Worm (Caenorhabditis elegans): Measurements from ENCODE around the gene spp-6.

Gene spp-6

ce11 chrX:7305520-7306186, 11.5 kb upstream of the spp-6 start, which contains the start of gene sur-5:
TSS of gene sur-5 (minus strand) at chrX:7305570.
- TF ChIP-seq F13C5.2 (tag; optimal IDR thresholded peaks at IDR 0.05) (no peak), ceh-13 (GFP tag; optimal IDR thresholded peaks at IDR 0.05) (no peak), B0310.2 (tag; optimal IDR thresholded peaks at IDR 0.05) (no peak), ama-1 (optimal IDR thresholded peaks at IDR 0.05) (no peak), ceh-36 (tag; optimal IDR thresholded peaks at IDR 0.05) (no peak), tbx-11 (GFP tag; IDR thresholded peaks at IDR 0.05) (no peak), hmg-4 (GFP tag; optimal IDR thresholded peaks at IDR 0.05) (no peak), tra-4 (tag; optimal IDR thresholded peaks at IDR 0.05) (no peak), tbx-37 (GFP tag; conservative IDR thresholded peaks at IDR 0.05) (no peak), pes-1 (GFP tag; IDR thresholded peaks at IDR 0.05) (no peak), scrt-1 (GFP tag; IDR thresholded peaks at IDR 0.05) (no peak)

ce11 chrX:7306434-7306833, 10.7 kb upstream of the spp-6 start:
- TF ChIP-seq flt-1 (GFP tag; IDR thresholded peaks at IDR 0.05): no peak
- TF ChIP-seq pes-1 (GFP tag; IDR thresholded peaks at IDR 0.05): no peak
- TF ChIP-seq hmg-4 (GFP tag; optimal IDR thresholded peaks at IDR 0.05): peak; percentile 13
- TF ChIP-seq F13C5.2 (tag; optimal IDR thresholded peaks at IDR 0.05): peak; percentile 8

- TF ChIP-seq hmbx-1 (tag; optimal IDR thresholded peaks at IDR 0.05) (no peak), scrt-1 (GFP tag; IDR thresholded peaks at IDR 0.05) (peak; percentile 8; the same call in 1 of the 2 replicates), tbx-37 (GFP tag; conservative IDR thresholded peaks at IDR 0.05) (no peak)
These were observed 7.4 kb upstream of the spp-6 start, which contains the start of the genes his-38 and his-40 for ce11 chrX:7309775-7310174. TSS of gene his-38 (minus strand) at chrX:7309875. TSS of gene his-40 (plus strand) at chrX:7310110.

ce11 chrX:7311870-7312269, 5.3 kb upstream of the spp-6 start:
- TF ChIP-seq hmbx-1 (tag; optimal IDR thresholded peaks at IDR 0.05) (no peak), hmg-4 (GFP tag; optimal IDR thresholded peaks at IDR 0.05) (no peak), ceh-36 (tag; optimal IDR thresholded peaks at IDR 0.05) (no peak), tbx-37 (GFP tag; conservative IDR thresholded peaks at IDR 0.05) (no peak), ama-1 (optimal IDR thresholded peaks at IDR 0.05) (no peak), flt-1 (GFP tag; IDR thresholded peaks at IDR 0.05) (no peak), pes-1 (GFP tag; IDR thresholded peaks at IDR 0.05) (no peak), tra-4 (tag; optimal IDR thresholded peaks at IDR 0.05) (no peak), aly-1 (tag; optimal IDR thresholded peaks at IDR 0.05) (no peak), ceh-13 (GFP tag; optimal IDR thresholded peaks at IDR 0.05) (no peak), hnd-1 (tag; optimal IDR thresholded peaks at IDR 0.05) (no peak), F13C5.2 (tag; optimal IDR thresholded peaks at IDR 0.05) (no peak), B0310.2 (tag; optimal IDR thresholded peaks at IDR 0.05) (no peak), sea-1 (GFP tag; conservative IDR thresholded peaks at IDR 0.05) (no peak), tbx-11 (GFP tag; IDR thresholded peaks at IDR 0.05) (no peak), ets-7 (tag; optimal IDR thresholded peaks at IDR 0.05) (no peak)

- no peak for TF ChIP-seq hmg-4 (GFP tag; optimal IDR thresholded peaks at IDR 0.05)
- TF ChIP-seq ceh-13 (GFP tag; optimal IDR thresholded peaks at IDR 0.05): no peak
- no peak for TF ChIP-seq tbx-37 (GFP tag; conservative IDR thresholded peaks at IDR 0.05)
- no peak for TF ChIP-seq ets-7 (tag; optimal IDR thresholded peaks at IDR 0.05)
- no peak for TF ChIP-seq hnd-1 (tag; optimal IDR thresholded peaks at IDR 0.05)
- TF ChIP-seq aly-1 (tag; optimal IDR thresholded peaks at IDR 0.05): no peak
- TF ChIP-seq scrt-1 (GFP tag; IDR thresholded peaks at IDR 0.05): no peak
- TF ChIP-seq tbx-11 (GFP tag; IDR thresholded peaks at IDR 0.05): no peak
- no peak for TF ChIP-seq ama-1 (optimal IDR thresholded peaks at IDR 0.05)
- TF ChIP-seq pes-1 (GFP tag; IDR thresholded peaks at IDR 0.05): no peak
- TF ChIP-seq ceh-36 (tag; optimal IDR thresholded peaks at IDR 0.05): no peak
- no peak for TF ChIP-seq sea-1 (GFP tag; conservative IDR thresholded peaks at IDR 0.05)
- no peak for TF ChIP-seq B0310.2 (tag; optimal IDR thresholded peaks at IDR 0.05)
- TF ChIP-seq flt-1 (GFP tag; IDR thresholded peaks at IDR 0.05): no peak
- no peak for TF ChIP-seq F13C5.2 (tag; optimal IDR thresholded peaks at IDR 0.05)
- no peak for TF ChIP-seq tra-4 (tag; optimal IDR thresholded peaks at IDR 0.05)
- no peak for TF ChIP-seq hmbx-1 (tag; optimal IDR thresholded peaks at IDR 0.05)
These were observed 3.9 kb upstream of the spp-6 start for ce11 chrX:7313236-7313635.

- no peak for TF ChIP-seq scrt-1 (GFP tag; IDR thresholded peaks at IDR 0.05)
These were observed 2.6 kb upstream of the spp-6 start for ce11 chrX:7314564-7314963.

- no peak for TF ChIP-seq tra-4 (tag; optimal IDR thresholded peaks at IDR 0.05)
- TF ChIP-seq hnd-1 (tag; optimal IDR thresholded peaks at IDR 0.05): no peak
These were observed 1.8 kb upstream of the spp-6 start, which contains the start of gene spp-3 for ce11 chrX:7315329-7315728. TSS of gene spp-3 (minus strand) at chrX:7315353.

ce11 chrX:7318639-7319038, 1.5 kb downstream of the spp-6 start, which contains the start of gene spp-4:
TSS of gene spp-4 (minus strand) at chrX:7318756.
- no peak for TF ChIP-seq hmbx-1 (tag; optimal IDR thresholded peaks at IDR 0.05)
- TF ChIP-seq hmg-4 (GFP tag; optimal IDR thresholded peaks at IDR 0.05): no peak

ce11 chrX:7320115-7320711, 3.1 kb downstream of the spp-6 start, which contains the start of gene spp-5:
TSS of gene spp-5 (minus strand) at chrX:7320354.
- TF ChIP-seq tra-4 (tag; optimal IDR thresholded peaks at IDR 0.05) (no peak), flt-1 (GFP tag; IDR thresholded peaks at IDR 0.05) (no peak), F13C5.2 (tag; optimal IDR thresholded peaks at IDR 0.05) (no peak), pes-1 (GFP tag; IDR thresholded peaks at IDR 0.05) (no peak), scrt-1 (GFP tag; IDR thresholded peaks at IDR 0.05) (no peak), sea-1 (GFP tag; conservative IDR thresholded peaks at IDR 0.05) (no peak), ama-1 (optimal IDR thresholded peaks at IDR 0.05) (no peak), hmg-4 (GFP tag; optimal IDR thresholded peaks at IDR 0.05) (no peak), tbx-11 (GFP tag; IDR thresholded peaks at IDR 0.05) (no peak), hmbx-1 (tag; optimal IDR thresholded peaks at IDR 0.05) (no peak), aly-1 (tag; optimal IDR thresholded peaks at IDR 0.05) (no peak), ceh-13 (GFP tag; optimal IDR thresholded peaks at IDR 0.05) (no peak), ets-7 (tag; optimal IDR thresholded peaks at IDR 0.05) (no peak), ceh-36 (tag; optimal IDR thresholded peaks at IDR 0.05) (no peak)
